Worm (Caenorhabditis elegans): Measurements from ENCODE around the gene W08G11.1.

The W08G11.1 gene

ce11 chrV:16346406-16347108 lies at the start of gene W08G11.1, which contains the start of gene W08G11.5:
Gene W08G11.1 (plus strand): TSS chrV:16347058.
Gene W08G11.5 (minus strand): TSS chrV:16346506.
- TF ChIP-seq pes-1 (GFP tag; IDR thresholded peaks at IDR 0.05) (no peak), ets-7 (tag; optimal IDR thresholded peaks at IDR 0.05) (no peak), ceh-36 (tag; optimal IDR thresholded peaks at IDR 0.05) (no peak), scrt-1 (GFP tag; IDR thresholded peaks at IDR 0.05) (no peak), sea-1 (GFP tag; conservative IDR thresholded peaks at IDR 0.05) (no peak), tbx-37 (GFP tag; conservative IDR thresholded peaks at IDR 0.05) (no peak), ceh-13 (GFP tag; optimal IDR thresholded peaks at IDR 0.05) (no peak), aly-1 (tag; optimal IDR thresholded peaks at IDR 0.05) (no peak), hmg-4 (GFP tag; optimal IDR thresholded peaks at IDR 0.05) (no peak), B0310.2 (tag; optimal IDR thresholded peaks at IDR 0.05) (no peak), hnd-1 (tag; optimal IDR thresholded peaks at IDR 0.05) (no peak), flt-1 (GFP tag; IDR thresholded peaks at IDR 0.05) (no peak), hmbx-1 (tag; optimal IDR thresholded peaks at IDR 0.05) (no peak)

DNA sequence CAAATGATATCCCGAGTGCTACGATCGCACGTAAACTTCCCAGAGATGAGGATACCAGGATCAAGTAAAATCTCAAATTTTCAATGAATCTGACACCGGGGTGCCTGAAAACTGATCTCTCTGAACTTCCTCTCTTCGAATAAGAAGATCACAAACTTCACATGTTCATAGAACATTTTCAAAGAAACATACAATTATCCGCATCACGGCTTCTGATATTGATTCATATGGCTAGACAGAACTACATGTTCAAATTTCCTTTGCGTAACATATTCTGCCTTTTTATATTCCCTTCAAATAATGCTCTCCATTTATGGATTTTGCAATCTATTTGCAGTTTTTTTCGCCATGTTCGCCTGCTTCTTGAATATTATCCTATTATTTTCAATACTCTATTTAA lies 49.8 kb upstream of the W08G11.1 start, which contains the start of gene srbc-83:
Gene srbc-83 (plus strand): TSS at position 301 of the 400 bp plus-strand sequence.
- TF ChIP-seq hmbx-1 (tag; optimal IDR thresholded peaks at IDR 0.05): no peak
- no peak for TF ChIP-seq aly-1 (tag; optimal IDR thresholded peaks at IDR 0.05)
- no peak for TF ChIP-seq tbx-11 (GFP tag; IDR thresholded peaks at IDR 0.05)
- no peak for TF ChIP-seq tra-4 (tag; optimal IDR thresholded peaks at IDR 0.05)

- TF ChIP-seq flt-1 (GFP tag; IDR thresholded peaks at IDR 0.05) (no peak), ama-1 (optimal IDR thresholded peaks at IDR 0.05) (no peak), B0310.2 (tag; optimal IDR thresholded peaks at IDR 0.05) (no peak), F13C5.2 (tag; optimal IDR thresholded peaks at IDR 0.05) (no peak)
Measured at ce11 chrV:16298669-16299068, 48.2 kb upstream of the W08G11.1 start, which contains the start of gene srbc-84. Gene srbc-84 (plus strand): TSS chrV:16298969.

DNA sequence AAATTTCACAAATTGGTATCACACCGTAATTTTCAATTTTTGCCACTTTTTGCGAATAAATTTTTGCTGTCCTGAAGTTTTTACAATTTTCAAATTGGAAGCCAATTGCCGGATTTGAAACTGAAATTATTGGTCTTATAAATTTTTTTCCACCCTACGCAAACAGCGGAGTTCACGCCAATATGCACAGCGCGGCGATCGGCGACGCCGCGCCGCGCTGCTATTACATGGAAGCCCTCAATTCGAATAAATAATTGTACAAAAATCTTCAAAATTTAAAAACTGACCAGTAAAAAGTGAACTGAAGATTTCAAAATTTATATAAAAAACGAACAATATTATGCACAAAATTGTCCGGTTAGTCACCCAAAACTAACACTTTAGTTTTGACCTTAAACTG lies 47.0 kb upstream of the W08G11.1 start:
- TF ChIP-seq tbx-37 (GFP tag; conservative IDR thresholded peaks at IDR 0.05) (no peak), ama-1 (optimal IDR thresholded peaks at IDR 0.05) (no peak), tra-4 (tag; optimal IDR thresholded peaks at IDR 0.05) (no peak), hnd-1 (tag; optimal IDR thresholded peaks at IDR 0.05) (no peak), F13C5.2 (tag; optimal IDR thresholded peaks at IDR 0.05) (no peak), flt-1 (GFP tag; IDR thresholded peaks at IDR 0.05) (no peak), hmbx-1 (tag; optimal IDR thresholded peaks at IDR 0.05) (no peak), ets-7 (tag; optimal IDR thresholded peaks at IDR 0.05) (no peak), pes-1 (GFP tag; IDR thresholded peaks at IDR 0.05) (no peak), tbx-11 (GFP tag; IDR thresholded peaks at IDR 0.05) (no peak), ceh-36 (tag; optimal IDR thresholded peaks at IDR 0.05) (no peak)

- TF ChIP-seq tra-4 (tag; optimal IDR thresholded peaks at IDR 0.05): no peak
Measured at ce11 chrV:16300276-16300675, 46.6 kb upstream of the W08G11.1 start, which contains the start of gene srbc-82. Gene srbc-82 (plus strand): TSS chrV:16300576.

DNA sequence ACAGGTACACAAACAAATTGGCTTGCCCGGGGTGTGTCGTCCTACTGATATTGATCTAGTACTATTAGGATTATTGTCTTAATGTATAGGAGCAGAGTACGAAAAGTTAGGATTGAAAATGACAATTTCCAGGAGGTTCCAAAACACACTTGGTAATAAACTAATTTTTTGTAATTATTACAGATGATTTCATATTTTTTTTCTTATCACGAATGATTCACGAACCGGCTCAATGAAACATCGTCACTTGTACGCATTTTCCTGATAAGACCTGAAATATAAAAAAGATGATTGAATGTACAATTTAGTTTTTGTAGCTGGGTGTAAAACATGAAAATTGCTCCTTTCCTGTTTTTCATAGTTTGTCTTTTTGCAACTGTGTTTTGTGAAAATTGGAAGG lies 44.4 kb upstream of the W08G11.1 start, which contains the start of the genes C31A11.13 and oac-6:
Gene C31A11.13 (minus strand): TSS at position 113 of the 400 bp plus-strand sequence.
Gene oac-6 (plus strand): TSS at position 279 of the 400 bp plus-strand sequence.
- TF ChIP-seq ceh-36 (tag; optimal IDR thresholded peaks at IDR 0.05) (no peak), tra-4 (tag; optimal IDR thresholded peaks at IDR 0.05) (no peak), sea-1 (GFP tag; conservative IDR thresholded peaks at IDR 0.05) (no peak), flt-1 (GFP tag; IDR thresholded peaks at IDR 0.05) (no peak), tbx-37 (GFP tag; conservative IDR thresholded peaks at IDR 0.05) (no peak), hmg-4 (GFP tag; optimal IDR thresholded peaks at IDR 0.05) (no peak)

- TF ChIP-seq sea-1 (GFP tag; conservative IDR thresholded peaks at IDR 0.05) (no peak), hmbx-1 (tag; optimal IDR thresholded peaks at IDR 0.05) (no peak), aly-1 (tag; optimal IDR thresholded peaks at IDR 0.05) (no peak), hnd-1 (tag; optimal IDR thresholded peaks at IDR 0.05) (no peak), tbx-11 (GFP tag; IDR thresholded peaks at IDR 0.05) (no peak), ceh-13 (GFP tag; optimal IDR thresholded peaks at IDR 0.05) (no peak), ets-7 (tag; optimal IDR thresholded peaks at IDR 0.05) (no peak), flt-1 (GFP tag; IDR thresholded peaks at IDR 0.05) (no peak), F13C5.2 (tag; optimal IDR thresholded peaks at IDR 0.05) (no peak), ama-1 (optimal IDR thresholded peaks at IDR 0.05) (no peak), tra-4 (tag; optimal IDR thresholded peaks at IDR 0.05) (no peak), ceh-36 (tag; optimal IDR thresholded peaks at IDR 0.05) (no peak)
Measured at ce11 chrV:16307253-16307652, 39.6 kb upstream of the W08G11.1 start, which contains the start of gene srxa-7. Gene srxa-7 (plus strand): TSS chrV:16307553.

ce11 chrV:16308343-16308742 lies 38.5 kb upstream of the W08G11.1 start:
- TF ChIP-seq B0310.2 (tag; optimal IDR thresholded peaks at IDR 0.05): no peak

ce11 chrV:16309523-16309922 lies 37.3 kb upstream of the W08G11.1 start, which contains the start of gene oac-7:
Gene oac-7 (plus strand): TSS chrV:16309805.
- TF ChIP-seq flt-1 (GFP tag; IDR thresholded peaks at IDR 0.05): no peak
- TF ChIP-seq F13C5.2 (tag; optimal IDR thresholded peaks at IDR 0.05): no peak

All from whole organism, early embryonic.